Fruit fly (Drosophila melanogaster): ENCODE data around the gene VhaPPA1-1.
A peak's percentile ranks its signal among the peaks of the same experiment; 100 is the strongest.

DNA sequence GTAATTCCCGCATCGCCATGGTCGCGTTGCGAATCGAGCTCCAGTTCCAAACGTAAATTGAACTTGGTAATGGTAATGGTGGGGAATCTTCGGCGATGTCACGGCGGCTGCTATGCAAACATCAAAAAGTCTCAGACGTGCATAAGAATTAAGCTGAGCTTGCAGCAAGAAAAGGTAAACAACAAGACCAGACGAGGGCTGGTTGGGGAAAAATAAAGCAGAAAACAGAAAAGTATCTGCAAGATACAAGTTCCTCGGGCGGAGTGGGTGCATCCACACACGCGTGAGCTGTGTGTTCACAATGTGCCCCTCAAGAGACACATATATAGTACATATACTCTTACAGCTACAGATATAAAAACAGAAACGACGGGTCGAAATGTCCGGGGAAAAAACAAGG, 51.3 kb downstream of the VhaPPA1-1 start:
- no peak for TF ChIP-seq rn (GFP tag; IDR thresholded peaks at IDR 0.05)
- no peak for TF ChIP-seq Pif1A (GFP tag; optimal IDR thresholded peaks at IDR 0.05)
- no peak for TF ChIP-seq D1 (tag; optimal IDR thresholded peaks at IDR 0.05)
- TF ChIP-seq CG34367 (tag; optimal IDR thresholded peaks at IDR 0.05) = no peak
- TF ChIP-seq EcR (GFP tag; optimal IDR thresholded peaks at IDR 0.05) = peak; percentile 75
- no peak for TF ChIP-seq CG4496 (GFP tag; IDR thresholded peaks at IDR 0.05)
- peak; percentile 2 for TF ChIP-seq CG8159 (tag; optimal IDR thresholded peaks at IDR 0.05)
- no peak for TF ChIP-seq CG9948 (tag; optimal IDR thresholded peaks at IDR 0.05)
- no peak for TF ChIP-seq CG17806 (tag; optimal IDR thresholded peaks at IDR 0.05)
